Worm (Caenorhabditis elegans) whole organism, L2 larva: ENCODE data around the gene clec-71.

ENCODE experiments used
- F13H6.1 ChIP-seq: sonication (generic microtip); optimal IDR thresholded peaks from 2 replicates; lab custom pipeline; 2016; ENCODE audit warnings: missing genetic modification characterization, missing compliant biosample characterization
- R02D3.7 ChIP-seq: fragments of 150-350 bp; optimal IDR thresholded peaks from 2 replicates; lab custom pipeline; 2014; ENCODE audit warnings: missing biosample characterization, missing genetic modification characterization
- Y55F3AM.14 ChIP-seq: fragments of 200-800 bp; sonication (Bioruptor generic); optimal IDR thresholded peaks from 2 replicates; lab custom pipeline; 2018; ENCODE audit warnings: mild to moderate bottlenecking, missing genetic modification characterization, missing compliant biosample characterization
- ZK546.5 ChIP-seq: sonication (generic microtip); optimal IDR thresholded peaks from 2 replicates; lab custom pipeline; 2017; ENCODE audit warnings: missing biosample characterization, missing genetic modification characterization
- alr-1 ChIP-seq: fragments of 150-350 bp; optimal IDR thresholded peaks from 2 replicates; lab custom pipeline; 2014; ENCODE audit warnings: missing biosample characterization, missing genetic modification characterization
- aly-2 ChIP-seq: fragments of 150-350 bp; optimal IDR thresholded peaks from 2 replicates; lab custom pipeline; 2014; ENCODE audit warnings: missing biosample characterization, missing genetic modification characterization
- ama-1 ChIP-seq: fragments of 150-350 bp; optimal IDR thresholded peaks from 2 replicates; lab custom pipeline; 2018; ENCODE audit warnings: inconsistent platforms
- blmp-1 ChIP-seq: sonication (generic microtip); optimal IDR thresholded peaks from 2 replicates; lab custom pipeline; 2017; ENCODE audit warnings: missing genetic modification characterization, mild to moderate bottlenecking, missing compliant biosample characterization, antibody characterized with exemption, moderate library complexity; ENCODE audit not compliant: insufficient read depth
- ceh-82 ChIP-seq: fragments of 150-350 bp; optimal IDR thresholded peaks from 2 replicates; lab custom pipeline; 2014; ENCODE audit warnings: missing biosample characterization, missing genetic modification characterization
- crh-2 ChIP-seq: sonication (generic microtip); optimal IDR thresholded peaks from 2 replicates; lab custom pipeline; 2017; ENCODE audit warnings: missing biosample characterization, missing genetic modification characterization
- dmd-4 ChIP-seq: sonication (generic microtip); optimal IDR thresholded peaks from 2 replicates; lab custom pipeline; 2017; ENCODE audit warnings: missing biosample characterization, missing genetic modification characterization
- egl-27 ChIP-seq: sonication (generic microtip); optimal IDR thresholded peaks from 3 replicates; lab custom pipeline; 2017; ENCODE audit warnings: missing biosample characterization, missing genetic modification reagents, missing genetic modification characterization
- elt-1 ChIP-seq: fragments of 150-350 bp; optimal IDR thresholded peaks from 2 replicates; lab custom pipeline; 2014; ENCODE audit warnings: missing biosample characterization, missing genetic modification characterization
- elt-3 ChIP-seq: sonication (generic microtip); optimal IDR thresholded peaks from 2 replicates; lab custom pipeline; 2017; ENCODE audit warnings: missing biosample characterization, missing genetic modification characterization
- fos-1 ChIP-seq: fragments of 150-350 bp; optimal IDR thresholded peaks from 2 replicates; lab custom pipeline; 2014; ENCODE audit warnings: missing biosample characterization, missing genetic modification characterization
- gmeb-1 ChIP-seq: fragments of 150-350 bp; optimal IDR thresholded peaks from 2 replicates; lab custom pipeline; 2014; ENCODE audit warnings: missing biosample characterization, missing genetic modification characterization
- lin-13 ChIP-seq: fragments of 150-350 bp; optimal IDR thresholded peaks from 2 replicates; lab custom pipeline; 2014; ENCODE audit warnings: missing biosample characterization, missing genetic modification reagents, missing genetic modification characterization
- mbf-1 ChIP-seq: sonication (generic microtip); optimal IDR thresholded peaks from 2 replicates; lab custom pipeline; 2017; ENCODE audit warnings: missing biosample characterization, missing genetic modification characterization
- mdl-1 ChIP-seq, 2 experiments: fragments of 150-350 bp in 1 of 2; sonication (generic microtip) in 1 of 2; optimal IDR thresholded peaks; 2 replicates each; lab custom pipeline; 2017; ENCODE audit warnings: missing biosample characterization in 2 of 2, missing genetic modification characterization in 2 of 2
- nhr-10 ChIP-seq: sonication (generic microtip); optimal IDR thresholded peaks from 2 replicates; lab custom pipeline; 2017; ENCODE audit warnings: missing biosample characterization, missing genetic modification characterization
- nhr-11 ChIP-seq: fragments of 150-350 bp; optimal IDR thresholded peaks from 2 replicates; lab custom pipeline; 2014; ENCODE audit warnings: missing biosample characterization, missing genetic modification characterization
- nhr-12 ChIP-seq: fragments of 150-350 bp; optimal IDR thresholded peaks from 2 replicates; lab custom pipeline; 2014; ENCODE audit warnings: missing biosample characterization, missing genetic modification characterization
- nhr-129 ChIP-seq: fragments of 150-350 bp; optimal IDR thresholded peaks from 2 replicates; lab custom pipeline; 2014; ENCODE audit warnings: missing biosample characterization, missing genetic modification characterization
- nhr-23 ChIP-seq: fragments of 150-350 bp; optimal IDR thresholded peaks from 2 replicates; lab custom pipeline; 2014; ENCODE audit warnings: missing biosample characterization, missing genetic modification reagents, missing genetic modification characterization
- nhr-237 ChIP-seq: fragments of 150-350 bp; optimal IDR thresholded peaks from 2 replicates; lab custom pipeline; 2014; ENCODE audit warnings: missing biosample characterization, missing genetic modification characterization
- nhr-25 ChIP-seq: fragments of 150-350 bp; sonication (generic microtip); optimal IDR thresholded peaks from 3 replicates; lab custom pipeline; 2014; ENCODE audit warnings: missing biosample characterization, missing genetic modification characterization
- nhr-6 ChIP-seq: fragments of 150-350 bp; optimal IDR thresholded peaks from 2 replicates; lab custom pipeline; 2014; ENCODE audit warnings: missing biosample characterization, missing genetic modification characterization
- nhr-77 ChIP-seq: fragments of 150-350 bp; optimal IDR thresholded peaks from 2 replicates; lab custom pipeline; 2014; ENCODE audit warnings: missing biosample characterization, missing genetic modification characterization
- peb-1 ChIP-seq: fragments of 150-350 bp; optimal IDR thresholded peaks from 2 replicates; lab custom pipeline; 2014; ENCODE audit warnings: missing biosample characterization, missing genetic modification characterization
- sem-4 ChIP-seq: fragments of 150-350 bp; optimal IDR thresholded peaks from 2 replicates; lab custom pipeline; 2014; ENCODE audit warnings: missing biosample characterization, missing genetic modification reagents, missing genetic modification characterization
- skn-1 ChIP-seq: sonication (generic microtip); optimal IDR thresholded peaks from 2 replicates; lab custom pipeline; 2017; ENCODE audit warnings: missing biosample characterization, missing genetic modification characterization
- sma-3 ChIP-seq: sonication (generic microtip); optimal IDR thresholded peaks from 2 replicates; lab custom pipeline; 2016; ENCODE audit warnings: missing genetic modification reagents, missing genetic modification characterization, missing compliant biosample characterization
- sma-9 ChIP-seq, 2 experiments: fragments of 150-350 bp in 1 of 2; sonication (generic microtip) in 1 of 2; optimal IDR thresholded peaks; 2 replicates each; lab custom pipeline; 2014 to 2016; ENCODE audit warnings: missing genetic modification characterization in 2 of 2, mild to moderate bottlenecking in 1 of 2, missing biosample characterization in 1 of 2, missing compliant biosample characterization in 1 of 2, missing genetic modification reagents in 1 of 2, moderate library complexity in 1 of 2
- unc-55 ChIP-seq: fragments of 150-350 bp; sonication (generic microtip); optimal IDR thresholded peaks from 3 replicates; lab custom pipeline; 2014; ENCODE audit warnings: missing biosample characterization, missing genetic modification reagents, missing genetic modification characterization
- unc-62 ChIP-seq: fragments of 150-350 bp; optimal IDR thresholded peaks from 2 replicates; lab custom pipeline; 2014; ENCODE audit warnings: missing biosample characterization, missing genetic modification reagents, missing genetic modification characterization
- zag-1 ChIP-seq: fragments of 150-350 bp; optimal IDR thresholded peaks from 2 replicates; lab custom pipeline; 2014; ENCODE audit warnings: missing biosample characterization, missing genetic modification characterization
- ztf-1 ChIP-seq: fragments of 200-800 bp; sonication (Bioruptor generic); conservative IDR thresholded peaks from 2 replicates; pipeline ENCODE4 v1.3.6; 2022; ENCODE audit warnings: missing genetic modification characterization, missing compliant biosample characterization
- ztf-11 ChIP-seq: sonication (generic microtip); optimal IDR thresholded peaks from 2 replicates; lab custom pipeline; 2017; ENCODE audit warnings: missing biosample characterization, missing genetic modification characterization

clec-71 gene

DNA sequence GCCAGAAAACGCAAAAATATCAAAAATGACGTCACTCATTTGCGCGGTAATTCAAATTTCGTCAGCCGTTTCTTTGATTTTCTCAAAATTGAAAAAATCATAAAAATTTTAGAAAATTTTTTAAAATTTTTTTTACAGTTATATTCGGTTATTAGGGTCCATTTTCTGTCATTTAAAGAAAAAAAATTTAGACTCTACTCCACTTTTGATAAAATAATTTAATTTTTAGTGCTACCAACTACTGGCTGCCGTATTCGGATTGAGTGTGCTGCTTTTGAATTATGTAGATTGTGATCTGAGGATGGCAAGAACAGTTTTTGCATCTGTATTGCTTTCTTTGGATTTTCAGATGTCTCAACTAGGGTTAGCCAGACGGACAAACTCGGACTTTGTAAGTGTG, 25.3 kb downstream of the clec-71 start, which contains the start of gene Y46C8AM.1:
Gene Y46C8AM.1 (plus strand): TSS at position 301 of the 400 bp plus-strand sequence.
- TF ChIP-seq nhr-77 (tag; lab: Kevin White, UChicago) (no peak), nhr-10 (tag; lab: Kevin White, UChicago) (no peak), dmd-4 (tag; lab: Kevin White, UChicago) (no peak), nhr-6 (tag; lab: Kevin White, UChicago) (no peak), peb-1 (no peak), ztf-1 (GFP tag; lab: Robert Waterston, UW) (no peak), elt-1 (tag; lab: Kevin White, UChicago) (no peak), sma-3 (GFP tag; lab: Kevin White, UChicago) (no peak), nhr-23 (no peak)

DNA sequence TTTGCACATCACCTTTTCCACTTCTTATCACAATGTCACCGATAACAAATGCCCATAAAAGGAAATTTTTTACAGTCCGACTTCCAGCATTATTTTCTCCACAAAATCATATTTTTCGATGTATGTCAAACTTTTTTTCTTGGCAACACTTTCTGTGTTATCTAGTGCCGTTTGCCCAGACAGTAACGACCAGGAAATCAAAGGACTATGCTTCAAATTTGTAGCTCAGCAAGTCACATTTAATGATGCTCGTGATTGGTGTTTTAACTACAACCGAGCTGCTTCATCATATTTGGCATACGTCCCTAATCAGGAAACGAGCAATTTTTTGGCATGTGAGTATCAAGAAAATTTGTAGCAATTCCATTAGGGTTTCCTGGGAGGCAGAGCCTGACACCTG, 26.2 kb downstream of the clec-71 start:
- TF ChIP-seq ama-1 (lab: Kevin White, UChicago) (no peak), sma-3 (GFP tag; lab: Kevin White, UChicago) (no peak), unc-62 (no peak), mbf-1 (tag; lab: Kevin White, UChicago) (no peak), blmp-1 (tag; lab: Kevin White, UChicago) (no peak), Y55F3AM.14 (GFP tag; lab: Kevin White, UChicago) (no peak), ZK546.5 (tag; lab: Kevin White, UChicago) (no peak), R02D3.7 (no peak), nhr-129 (no peak), unc-55 (GFP tag; lab: Kevin White, UChicago) (no peak), ztf-1 (GFP tag; lab: Robert Waterston, UW) (no peak), nhr-237 (tag; lab: Kevin White, UChicago) (no peak)

DNA sequence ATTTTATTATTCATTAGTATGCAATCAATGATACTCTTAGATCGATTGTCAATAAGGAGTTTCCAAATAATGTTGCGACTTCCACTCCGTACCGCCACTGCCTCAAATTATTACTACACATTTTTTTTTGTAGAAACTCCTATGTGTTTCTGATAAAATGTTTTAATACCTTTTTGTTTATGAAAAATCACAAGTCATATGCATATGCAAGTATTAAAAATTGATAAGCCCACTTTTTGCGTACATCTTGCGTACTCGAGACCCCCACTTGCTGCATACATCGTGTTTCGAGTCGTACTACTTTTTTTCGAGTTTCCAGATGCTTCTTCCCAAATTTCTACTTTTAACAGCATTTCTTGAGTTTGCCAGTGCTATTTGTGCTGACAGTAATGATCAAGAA, 27.8 kb downstream of the clec-71 start, which contains the start of gene clec-76:
Gene clec-76 (plus strand): TSS at position 234 of the 400 bp plus-strand sequence.
- TF ChIP-seq nhr-12 (tag; lab: Kevin White, UChicago) (no peak), nhr-23 (no peak), blmp-1 (tag; lab: Kevin White, UChicago) (no peak), crh-2 (tag; lab: Kevin White, UChicago) (no peak), alr-1 (tag; lab: Kevin White, UChicago) (no peak), fos-1 (tag; lab: Kevin White, UChicago) (peak; percentile 41), egl-27 (no peak), ama-1 (lab: Kevin White, UChicago) (no peak), Y55F3AM.14 (GFP tag; lab: Kevin White, UChicago) (no peak), gmeb-1 (tag; lab: Kevin White, UChicago) (no peak), ztf-11 (tag; lab: Kevin White, UChicago) (no peak), unc-55 (GFP tag; lab: Kevin White, UChicago) (no peak), dmd-4 (tag; lab: Kevin White, UChicago) (no peak), sma-9 (GFP tag; optimal IDR thresholded peaks at IDR 0.05; lab: Kevin White, UChicago) (peak; percentile 52), sma-9 (tag; optimal IDR thresholded peaks at IDR 0.05; lab: Kevin White, UChicago) (no peak), ceh-82 (no peak), F13H6.1 (tag; lab: Kevin White, UChicago) (no peak)

DNA sequence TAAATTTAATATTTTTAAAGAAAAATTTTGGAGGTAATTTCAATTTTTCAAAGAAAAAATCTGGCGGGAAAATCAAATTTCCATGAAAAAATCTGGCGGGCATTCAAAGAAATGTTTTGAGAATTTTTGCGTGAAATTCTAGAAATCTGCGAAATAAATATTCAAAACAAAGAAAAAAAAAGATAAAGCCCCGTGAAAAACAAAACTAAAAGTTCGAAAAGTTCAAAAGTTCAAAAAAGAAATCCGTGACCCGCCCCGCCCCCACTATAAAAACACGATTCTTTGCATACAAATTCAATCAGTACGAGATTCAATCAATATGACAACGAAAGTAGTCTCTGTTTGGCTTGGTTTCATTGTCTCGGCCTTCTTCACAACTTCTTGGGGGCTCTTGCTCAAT, 35.8 kb downstream of the clec-71 start, which contains the start of gene clec-79:
Gene clec-79 (plus strand): TSS at position 301 of the 400 bp plus-strand sequence.
- no peak for TF ChIP-seq mbf-1 (tag; lab: Kevin White, UChicago)
- no peak for TF ChIP-seq zag-1
- no peak for TF ChIP-seq ztf-1 (GFP tag; lab: Robert Waterston, UW)
- no peak for TF ChIP-seq ceh-82
- no peak for TF ChIP-seq elt-3 (tag; lab: Kevin White, UChicago)
- no peak for TF ChIP-seq ztf-11 (tag; lab: Kevin White, UChicago)
- TF ChIP-seq mdl-1 (tag; optimal IDR thresholded peaks at IDR 0.05; lab: Kevin White, UChicago) = no peak
- no peak for TF ChIP-seq nhr-11

DNA sequence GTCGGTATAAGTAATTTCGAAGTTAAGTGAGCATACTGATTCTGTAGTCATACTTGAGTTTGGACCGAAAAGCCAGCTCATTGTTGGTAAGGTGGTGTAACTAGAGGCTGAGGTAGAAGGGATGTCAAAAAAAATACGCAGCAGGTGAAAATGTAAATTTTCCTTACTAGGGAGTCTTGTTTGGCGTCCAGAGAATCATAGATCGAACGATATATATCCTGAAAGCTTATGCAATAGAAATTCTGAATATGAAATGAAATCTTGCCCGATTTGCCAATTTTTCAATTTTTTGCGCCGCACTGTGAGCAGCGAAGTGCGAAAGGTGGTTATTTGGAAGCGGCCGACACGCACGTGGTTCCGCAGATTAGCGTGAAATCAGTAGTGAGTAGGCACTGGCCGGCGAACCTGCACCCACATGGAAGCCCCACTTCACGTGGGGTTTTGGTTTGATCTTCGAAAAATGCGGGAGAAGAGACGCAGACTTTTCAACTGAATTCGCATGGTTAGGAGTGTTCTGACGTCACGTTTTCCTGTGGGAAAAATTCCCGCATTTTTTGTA, 40.8 kb downstream of the clec-71 start, which contains the start of gene srh-220:
Gene srh-220 (minus strand): TSS at position 51 of the 559 bp plus-strand sequence.
- no peak for TF ChIP-seq unc-55 (GFP tag; lab: Kevin White, UChicago)
- TF ChIP-seq fos-1 (tag; lab: Kevin White, UChicago) = no peak
- TF ChIP-seq unc-62 = no peak
- no peak for TF ChIP-seq aly-2 (tag; lab: Kevin White, UChicago)
- TF ChIP-seq F13H6.1 (tag; lab: Kevin White, UChicago) = no peak
- TF ChIP-seq alr-1 (tag; lab: Kevin White, UChicago) = no peak
- no peak for TF ChIP-seq nhr-6 (tag; lab: Kevin White, UChicago)
- TF ChIP-seq lin-13 (GFP tag; lab: Kevin White, UChicago) = no peak
- TF ChIP-seq ama-1 (lab: Kevin White, UChicago) = no peak
- TF ChIP-seq sem-4 (tag; lab: Kevin White, UChicago) = no peak
- no peak for TF ChIP-seq skn-1 (tag; lab: Kevin White, UChicago)
- no peak for TF ChIP-seq nhr-25 (tag; lab: Kevin White, UChicago)
- no peak for TF ChIP-seq Y55F3AM.14 (GFP tag; lab: Kevin White, UChicago)
- TF ChIP-seq nhr-11 = no peak
